Worm (Caenorhabditis elegans): Measurements from ENCODE around the gene T04C9.1.

DNA sequence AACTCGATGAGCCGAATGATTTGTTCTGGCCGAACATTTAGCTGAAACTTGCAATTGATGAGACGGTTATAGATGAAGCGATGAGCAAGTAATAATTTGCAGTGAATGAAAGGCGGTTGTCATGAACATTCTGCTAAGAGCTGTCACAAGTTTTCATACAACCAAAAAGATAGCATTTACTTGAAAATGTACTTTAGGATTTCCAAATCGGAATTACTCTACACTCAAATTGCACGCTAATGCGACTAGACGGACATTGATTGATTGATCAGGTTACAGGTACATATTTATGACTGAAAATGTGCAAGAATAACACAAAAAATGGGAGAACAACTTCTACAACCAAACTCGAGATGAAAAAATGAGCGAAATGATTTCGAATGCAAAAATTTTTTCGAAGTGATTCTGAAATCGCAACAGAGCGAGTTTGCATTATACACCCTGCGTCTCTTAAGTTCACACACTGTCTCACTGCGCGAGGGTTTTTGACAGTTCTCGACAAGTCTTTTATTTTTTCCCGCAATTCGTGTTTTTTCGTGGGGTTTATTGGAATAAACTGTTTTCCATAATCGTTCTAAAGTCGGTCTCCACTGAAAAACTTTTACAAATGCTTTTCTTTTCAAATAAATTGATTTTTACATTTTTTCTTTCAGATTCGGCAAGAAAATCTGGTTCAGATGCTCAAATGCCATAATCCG, 26.6 kb downstream of the T04C9.1 start, which contains the start of the genes npp-10 and cyk-3:
- TF ChIP-seq med-1 (GFP tag; optimal IDR thresholded peaks at IDR 0.05; ENCODE audit: insufficient read depth) (no peak), tab-1 (GFP tag; IDR thresholded peaks at IDR 0.05) (no peak), flt-1 (GFP tag; IDR thresholded peaks at IDR 0.05) (no peak), ref-1 (GFP tag; conservative IDR thresholded peaks at IDR 0.05) (no peak), T22C8.4 (GFP tag; IDR thresholded peaks at IDR 0.05) (no peak), klf-2 (GFP tag; conservative IDR thresholded peaks at IDR 0.05) (no peak)

Measured in whole organism, midembryonic.